Worm (Caenorhabditis elegans) whole organism, midembryonic: ENCODE results near the gene T01B4.3.

Experiments
- T22C8.4 ChIP-seq: fragments of 200-800 bp; sonication (Bioruptor generic); IDR thresholded peaks from 2 replicates; pipeline ENCODE4 v1.3.6; 2022; ENCODE audit warnings: missing genetic modification characterization, missing compliant biosample characterization
- cog-1 ChIP-seq: sonication (generic microtip); optimal IDR thresholded peaks from 2 replicates; lab custom pipeline; 2016; ENCODE audit warnings: missing genetic modification characterization, missing compliant biosample characterization
- flt-1 ChIP-seq: fragments of 200-800 bp; sonication (Bioruptor generic); IDR thresholded peaks from 2 replicates; pipeline ENCODE4 v1.3.6; 2022; ENCODE audit warnings: missing genetic modification characterization, missing compliant biosample characterization
- klf-2 ChIP-seq: fragments of 200-800 bp; sonication (Bioruptor generic); conservative IDR thresholded peaks from 2 replicates; pipeline ENCODE4 v1.3.6; 2022; ENCODE audit warnings: missing genetic modification reagents, missing genetic modification characterization, missing compliant biosample characterization
- med-1 ChIP-seq: sonication (generic microtip); optimal IDR thresholded peaks from 2 replicates; lab custom pipeline; 2017; ENCODE audit warnings: missing genetic modification characterization, mild to moderate bottlenecking, missing compliant biosample characterization, antibody characterized with exemption, missing genetic modification reagents; ENCODE audit not compliant: insufficient read depth
- ref-1 ChIP-seq: fragments of 200-800 bp; sonication (Bioruptor generic); conservative IDR thresholded peaks from 2 replicates; pipeline ENCODE4 v1.3.6; 2022; ENCODE audit warnings: missing genetic modification reagents, missing genetic modification characterization, missing compliant biosample characterization
- tab-1 ChIP-seq: fragments of 200-800 bp; sonication (Bioruptor generic); IDR thresholded peaks from 2 replicates; pipeline ENCODE4 v1.3.6; 2022; ENCODE audit warnings: missing genetic modification characterization, missing compliant biosample characterization
- ztf-23 ChIP-seq: fragments of 200-800 bp; sonication (Bioruptor generic); IDR thresholded peaks from 2 replicates; pipeline ENCODE4 v1.3.6; 2022; ENCODE audit warnings: missing genetic modification reagents, missing genetic modification characterization, missing compliant biosample characterization
- ztf-29 ChIP-seq: fragments of 200-800 bp; sonication (Bioruptor generic); IDR thresholded peaks from 2 replicates; pipeline ENCODE4 v1.3.6; 2022; ENCODE audit warnings: missing genetic modification reagents, missing genetic modification characterization, missing compliant biosample characterization

The T01B4.3 gene

ce11 chrX:16331932-16332485 lies 14.5 kb upstream of the T01B4.3 start, which contains the start of gene taf-3:
TSS of gene taf-3 (plus strand) at chrX:16332435.
- TF ChIP-seq T22C8.4 (GFP tag; lab: Robert Waterston, UW) (no peak), med-1 (GFP tag; lab: Kevin White, UChicago) (no peak), cog-1 (no peak), flt-1 (no peak), ref-1 (GFP tag; lab: Robert Waterston, UW) (no peak), ztf-23 (GFP tag; lab: Robert Waterston, UW) (no peak), ztf-29 (GFP tag; lab: Robert Waterston, UW) (no peak), klf-2 (no peak), tab-1 (GFP tag; lab: Robert Waterston, UW) (no peak)

- TF ChIP-seq cog-1 (no peak), ztf-23 (GFP tag; lab: Robert Waterston, UW) (0 out of 2 replicates have a peak, but pooled peaks have one; percentile 20)
Observed at ce11 chrX:16331425-16331824, 13.9 kb upstream of the T01B4.3 start.

DNA sequence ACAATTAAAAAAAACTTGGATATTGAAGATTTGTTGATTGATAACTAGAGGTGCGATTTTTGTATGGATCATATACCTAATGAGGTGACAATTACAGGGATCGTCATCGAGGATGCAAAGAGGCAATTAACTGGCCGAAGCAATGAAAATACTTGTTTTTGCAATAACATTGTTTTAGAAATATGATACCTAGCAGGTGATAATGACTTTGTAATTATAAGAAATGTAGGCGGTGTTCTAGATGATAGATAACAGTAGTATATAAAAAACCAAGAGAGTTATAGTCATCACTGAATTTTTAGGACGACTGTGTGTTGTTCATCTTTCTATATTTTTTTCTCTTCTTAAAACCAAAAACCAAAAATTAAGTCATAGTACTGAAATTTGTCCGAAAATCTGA lies 10.8 kb upstream of the T01B4.3 start, which contains the start of gene C11G6.2:
Gene C11G6.2 (plus strand): TSS at position 301 of the 400 bp plus-strand sequence.
- TF ChIP-seq ztf-29 (GFP tag; lab: Robert Waterston, UW) (no peak), med-1 (GFP tag; lab: Kevin White, UChicago) (no peak), flt-1 (no peak)

DNA sequence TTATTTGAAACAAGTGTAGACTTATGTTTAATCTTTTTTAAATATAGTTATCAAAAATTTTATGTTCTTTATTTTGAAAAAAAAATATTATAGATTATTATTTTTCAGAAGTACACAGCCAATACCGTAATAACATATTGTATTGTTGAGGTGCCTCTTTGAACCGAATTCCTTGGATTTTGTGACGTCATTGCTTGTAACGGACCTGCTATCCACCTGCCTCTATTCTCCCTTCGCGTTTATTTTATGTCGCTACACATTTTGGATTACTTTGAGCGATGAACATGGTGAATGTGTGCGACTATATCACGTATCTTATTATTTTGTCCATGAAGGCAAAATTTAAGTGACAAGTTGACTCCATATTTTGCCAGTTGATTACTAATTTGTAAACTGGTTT lies 9.7 kb upstream of the T01B4.3 start:
- TF ChIP-seq ref-1 (GFP tag; lab: Robert Waterston, UW) (no peak), ztf-29 (GFP tag; lab: Robert Waterston, UW) (no peak), cog-1 (no peak), tab-1 (GFP tag; lab: Robert Waterston, UW) (no peak), flt-1 (no peak), T22C8.4 (GFP tag; lab: Robert Waterston, UW) (no peak), med-1 (GFP tag; lab: Kevin White, UChicago) (no peak), klf-2 (no peak), ztf-23 (GFP tag; lab: Robert Waterston, UW) (no peak)

- TF ChIP-seq flt-1 (no peak), tab-1 (GFP tag; lab: Robert Waterston, UW) (no peak), klf-2 (no peak), med-1 (GFP tag; lab: Kevin White, UChicago) (no peak), ztf-29 (GFP tag; lab: Robert Waterston, UW) (no peak), cog-1 (no peak)
Observed at ce11 chrX:16324222-16324621, 6.7 kb upstream of the T01B4.3 start.

DNA sequence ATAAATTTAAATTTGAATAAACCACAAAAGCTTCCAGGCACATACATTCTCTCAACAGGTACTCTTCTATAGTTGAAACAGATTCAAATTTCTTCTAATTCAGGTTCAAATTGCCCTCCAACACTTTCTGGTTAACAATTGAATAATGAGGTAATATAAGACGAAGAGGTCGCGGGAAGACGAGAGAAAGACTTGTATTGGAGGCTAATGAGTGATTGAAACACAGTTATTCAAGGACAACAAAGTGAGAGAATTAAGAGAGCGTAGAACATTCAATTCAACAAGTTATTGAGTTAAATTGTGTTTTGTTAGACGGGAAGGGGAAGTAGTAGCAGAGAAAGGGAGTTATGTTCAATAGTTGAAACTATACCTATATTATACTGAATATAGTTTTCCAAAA lies 4.3 kb upstream of the T01B4.3 start:
- TF ChIP-seq T22C8.4 (GFP tag; lab: Robert Waterston, UW) (no peak), ref-1 (GFP tag; lab: Robert Waterston, UW) (no peak), ztf-29 (GFP tag; lab: Robert Waterston, UW) (no peak), flt-1 (no peak), med-1 (GFP tag; lab: Kevin White, UChicago) (no peak), tab-1 (GFP tag; lab: Robert Waterston, UW) (no peak), cog-1 (no peak), ztf-23 (GFP tag; lab: Robert Waterston, UW) (no peak), klf-2 (no peak)

ce11 chrX:16321327-16321726 lies 3.8 kb upstream of the T01B4.3 start:
- no peak for TF ChIP-seq ref-1 (GFP tag; lab: Robert Waterston, UW)
- TF ChIP-seq cog-1 = no peak
- TF ChIP-seq ztf-23 (GFP tag; lab: Robert Waterston, UW) = no peak
- TF ChIP-seq klf-2 = no peak
- TF ChIP-seq T22C8.4 (GFP tag; lab: Robert Waterston, UW) = no peak
- no peak for TF ChIP-seq med-1 (GFP tag; lab: Kevin White, UChicago)
- TF ChIP-seq ztf-29 (GFP tag; lab: Robert Waterston, UW) = no peak
- no peak for TF ChIP-seq flt-1
- no peak for TF ChIP-seq tab-1 (GFP tag; lab: Robert Waterston, UW)

DNA sequence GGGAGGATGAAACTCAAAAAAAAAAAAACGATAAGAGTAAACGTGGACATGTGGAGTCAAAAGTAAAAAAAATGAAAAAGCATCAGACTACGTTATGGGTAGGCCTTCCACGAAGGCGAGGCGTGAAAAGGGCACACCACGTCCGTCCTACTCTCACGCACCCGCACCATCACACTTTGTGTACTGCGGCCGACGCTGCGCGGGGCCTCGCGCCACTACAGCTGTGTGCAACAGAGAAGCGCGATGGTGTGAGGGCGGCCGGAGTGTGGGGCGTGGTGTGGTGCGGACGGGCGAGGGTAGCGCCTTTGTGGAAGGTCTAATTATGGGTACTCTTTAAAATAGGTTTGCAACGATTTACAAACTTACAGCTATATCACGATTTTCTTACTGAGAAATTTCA lies 719 bp upstream of the T01B4.3 start:
- TF ChIP-seq tab-1 (GFP tag; lab: Robert Waterston, UW) (peak; percentile 62; the same call in 1 of the 2 replicates), ztf-29 (GFP tag; lab: Robert Waterston, UW) (no peak), ref-1 (GFP tag; lab: Robert Waterston, UW) (no peak), med-1 (GFP tag; lab: Kevin White, UChicago) (no peak), cog-1 (no peak), T22C8.4 (GFP tag; lab: Robert Waterston, UW) (no peak), ztf-23 (GFP tag; lab: Robert Waterston, UW) (no peak)

DNA sequence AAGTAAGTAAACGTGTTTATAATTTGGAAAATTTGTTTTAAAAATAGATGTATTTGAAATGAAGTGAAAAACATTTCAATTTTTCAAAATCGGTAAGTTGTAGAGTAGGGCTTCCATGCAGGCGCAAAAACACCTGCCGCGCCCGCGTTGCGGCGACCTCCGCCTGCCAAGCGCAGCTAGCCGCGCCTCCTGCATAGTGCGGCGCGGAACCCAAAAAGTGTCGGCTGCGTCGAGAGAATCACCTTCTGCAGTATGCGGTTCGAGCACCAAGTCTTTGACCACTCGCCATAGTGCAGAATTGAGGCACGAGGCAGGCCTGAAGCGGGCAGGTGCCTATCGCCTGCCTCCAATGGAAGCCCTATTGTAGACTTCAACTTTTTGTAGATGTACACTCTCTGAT lies 7.8 kb downstream of the T01B4.3 start:
- TF ChIP-seq med-1 (GFP tag; lab: Kevin White, UChicago) (no peak), T22C8.4 (GFP tag; lab: Robert Waterston, UW) (0 out of 2 replicates have a peak, but pooled peaks have one; percentile 17), ref-1 (GFP tag; lab: Robert Waterston, UW) (no peak), cog-1 (no peak)

DNA sequence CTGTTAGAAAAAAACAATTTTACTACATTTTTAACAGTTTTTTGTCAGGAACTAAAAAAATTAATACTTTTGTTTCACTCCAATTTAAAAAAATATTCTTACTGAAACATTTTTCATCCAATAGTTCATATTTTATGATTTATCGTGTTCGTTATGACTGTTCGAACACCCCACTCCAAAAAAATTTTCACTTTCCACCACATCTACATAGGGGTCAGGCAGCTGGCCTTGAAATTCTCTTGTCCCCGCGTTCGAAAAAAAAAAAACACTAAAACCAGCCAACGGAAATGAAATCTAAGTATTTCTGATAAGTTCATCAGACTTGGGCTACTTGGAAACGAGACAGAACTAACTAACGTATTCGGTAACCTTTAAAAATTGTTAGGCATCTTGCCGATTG lies 11.4 kb downstream of the T01B4.3 start, which contains the start of gene twk-22:
Gene twk-22 (plus strand): TSS at position 301 of the 400 bp plus-strand sequence.
- no peak for TF ChIP-seq ztf-23 (GFP tag; lab: Robert Waterston, UW)
- no peak for TF ChIP-seq ref-1 (GFP tag; lab: Robert Waterston, UW)
- TF ChIP-seq tab-1 (GFP tag; lab: Robert Waterston, UW) = no peak
- no peak for TF ChIP-seq flt-1
- TF ChIP-seq ztf-29 (GFP tag; lab: Robert Waterston, UW) = no peak
- TF ChIP-seq T22C8.4 (GFP tag; lab: Robert Waterston, UW) = no peak
- no peak for TF ChIP-seq med-1 (GFP tag; lab: Kevin White, UChicago)
- TF ChIP-seq cog-1 = no peak
